Worm (Caenorhabditis elegans) whole organism, late embryonic: Measurements from ENCODE around the gene F53F1.4.

ENCODE experiments used
- T23F11.4 ChIP-seq: fragments of 200-800 bp; sonication (Bioruptor generic); optimal IDR thresholded peaks from 2 replicates; lab custom pipeline; 2018; ENCODE audit warnings: mild to moderate bottlenecking, missing genetic modification characterization, missing compliant biosample characterization
- ama-1 ChIP-seq: fragments of 150-350 bp; optimal IDR thresholded peaks from 2 replicates; lab custom pipeline; 2014
- ceh-45 ChIP-seq: fragments of 200-800 bp; sonication (Bioruptor generic); IDR thresholded peaks from 2 replicates; pipeline ENCODE4 v1.3.6; 2022; ENCODE audit warnings: missing genetic modification reagents, missing genetic modification characterization, missing compliant biosample characterization
- ceh-6 ChIP-seq: fragments of 200-800 bp; sonication (Bioruptor generic); optimal IDR thresholded peaks from 2 replicates; lab custom pipeline; 2018; ENCODE audit warnings: mild to moderate bottlenecking, missing genetic modification characterization, missing compliant biosample characterization
- elt-2 ChIP-seq: sonication (generic microtip); optimal IDR thresholded peaks from 2 replicates; lab custom pipeline; 2016; ENCODE audit warnings: missing genetic modification reagents, missing genetic modification characterization, missing compliant biosample characterization
- hlh-6 ChIP-seq: sonication (generic microtip); optimal IDR thresholded peaks from 2 replicates; lab custom pipeline; 2016; ENCODE audit warnings: missing genotype, missing genetic modification characterization, missing compliant biosample characterization
- mec-3 ChIP-seq: sonication (generic microtip); optimal IDR thresholded peaks from 2 replicates; lab custom pipeline; 2016; ENCODE audit warnings: borderline replicate concordance, missing genetic modification characterization, missing compliant biosample characterization
- nfya-1 ChIP-seq: sonication (generic microtip); optimal IDR thresholded peaks from 2 replicates; lab custom pipeline; 2017; ENCODE audit warnings: missing genetic modification characterization, mild to moderate bottlenecking, missing compliant biosample characterization, antibody characterized with exemption, moderate library complexity
- pag-3 ChIP-seq: sonication (generic microtip); optimal IDR thresholded peaks from 2 replicates; lab custom pipeline; 2016; ENCODE audit warnings: missing compliant biosample characterization, missing genetic modification characterization, borderline replicate concordance
- pat-9 ChIP-seq: fragments of 200-800 bp; sonication (Bioruptor generic); optimal IDR thresholded peaks from 2 replicates; lab custom pipeline; 2018; ENCODE audit warnings: mild to moderate bottlenecking, missing genetic modification characterization, moderate library complexity, missing compliant biosample characterization
- pqm-1 ChIP-seq: sonication (generic microtip); optimal IDR thresholded peaks from 2 replicates; lab custom pipeline; 2016; ENCODE audit warnings: missing genetic modification characterization, missing compliant biosample characterization
- syd-9 ChIP-seq: sonication (generic microtip); optimal IDR thresholded peaks from 2 replicates; lab custom pipeline; 2016; ENCODE audit warnings: mild to moderate bottlenecking, missing genetic modification characterization, moderate library complexity, missing compliant biosample characterization
- tbx-2 ChIP-seq: sonication (generic microtip); optimal IDR thresholded peaks from 2 replicates; lab custom pipeline; 2016; ENCODE audit warnings: missing genetic modification characterization, missing compliant biosample characterization

- TF ChIP-seq hlh-6 (tag; lab: Kevin White, UChicago) (no peak), mec-3 (tag; lab: Kevin White, UChicago) (no peak), pqm-1 (tag; lab: Kevin White, UChicago) (no peak), pag-3 (tag; lab: Kevin White, UChicago) (no peak), pat-9 (tag; lab: Kevin White, UChicago) (no peak), ceh-45 (GFP tag; lab: Robert Waterston, UW) (no peak), ceh-6 (GFP tag; lab: Kevin White, UChicago) (no peak), ama-1 (no peak), T23F11.4 (GFP tag; lab: Kevin White, UChicago) (no peak), tbx-2 (tag; lab: Kevin White, UChicago) (no peak), syd-9 (tag; lab: Kevin White, UChicago) (no peak), elt-2 (tag; lab: Kevin White, UChicago) (no peak), nfya-1 (no peak)
These were observed 41.2 kb upstream of the F53F1.4 start for ce11 chrV:13369663-13370062.
